Fruit fly (Drosophila melanogaster) whole organism, embryonic: ENCODE results near the gene Nepl14.

Source experiments
- B-H1 ChIP-seq: fragments of 200-800 bp; sonication (Bioruptor generic); IDR thresholded peaks from 3 replicates; pipeline ENCODE4 v1.3.6; 2022; ENCODE audit warnings: missing biosample characterization, missing genetic modification characterization
- BtbVII ChIP-seq: fragments of 200-800 bp; sonication (Bioruptor generic); optimal IDR thresholded peaks from 3 replicates; lab custom pipeline; 2017; ENCODE audit warnings: missing biosample characterization, mild to moderate bottlenecking, missing genetic modification characterization
- CG1024 ChIP-seq: fragments of 200-800 bp; sonication (Bioruptor generic); IDR thresholded peaks from 2 replicates; pipeline ENCODE4 v1.3.6; 2022; ENCODE audit warnings: missing biosample characterization, missing genetic modification characterization
- CG10565 ChIP-seq: fragments of 200-800 bp; sonication (Bioruptor generic); optimal IDR thresholded peaks from 3 replicates; lab custom pipeline; 2016; ENCODE audit warnings: missing biosample characterization, mild to moderate bottlenecking, missing genetic modification characterization
- CG12769 ChIP-seq: fragments of 200-800 bp; sonication (Bioruptor generic); optimal IDR thresholded peaks from 2 replicates; lab custom pipeline; 2019; ENCODE audit warnings: missing biosample characterization, mild to moderate bottlenecking, missing genetic modification characterization, moderate library complexity
- CG13775 ChIP-seq: fragments of 200-800 bp; sonication (Bioruptor generic); optimal IDR thresholded peaks from 3 replicates; lab custom pipeline; 2017; ENCODE audit warnings: missing biosample characterization, mild to moderate bottlenecking, missing genetic modification characterization
- CG1529 ChIP-seq: fragments of 200-800 bp; sonication (Bioruptor generic); optimal IDR thresholded peaks from 3 replicates; lab custom pipeline; 2018; ENCODE audit warnings: missing biosample characterization, missing genetic modification characterization
- CG17186 ChIP-seq: fragments of 200-800 bp; sonication (Bioruptor generic); optimal IDR thresholded peaks from 3 replicates; lab custom pipeline; 2017; ENCODE audit warnings: missing biosample characterization, missing genetic modification reagents, missing genetic modification characterization
- CG2678 ChIP-seq: fragments of 200-800 bp; sonication (Bioruptor generic); optimal IDR thresholded peaks from 3 replicates; lab custom pipeline; 2019; ENCODE audit warnings: missing biosample characterization, mild to moderate bottlenecking, missing genetic modification characterization, moderate library complexity
- CG2889 ChIP-seq: fragments of 200-800 bp; sonication (Bioruptor generic); IDR thresholded peaks from 3 replicates; pipeline ENCODE4 v1.3.6; 2022; ENCODE audit warnings: missing biosample characterization, missing genetic modification characterization
- CG30403 ChIP-seq: fragments of 200-800 bp; sonication (Bioruptor generic); optimal IDR thresholded peaks from 3 replicates; lab custom pipeline; 2016; ENCODE audit warnings: missing biosample characterization, missing genetic modification characterization
- CG3163 ChIP-seq: fragments of 200-800 bp; sonication (Bioruptor generic); optimal IDR thresholded peaks from 3 replicates; lab custom pipeline; 2016; ENCODE audit warnings: missing biosample characterization, missing genetic modification characterization
- CG3281 ChIP-seq: fragments of 200-800 bp; sonication (Bioruptor generic); optimal IDR thresholded peaks from 3 replicates; lab custom pipeline; 2017; ENCODE audit warnings: missing biosample characterization, mild to moderate bottlenecking, missing genetic modification characterization
- CG3838 ChIP-seq: fragments of 200-800 bp; sonication (Bioruptor generic); optimal IDR thresholded peaks from 3 replicates; lab custom pipeline; 2016; ENCODE audit warnings: missing biosample characterization, missing genetic modification characterization
- CG42726 ChIP-seq: fragments of 200-800 bp; sonication (Bioruptor generic); IDR thresholded peaks from 2 replicates; pipeline ENCODE4 v1.3.6; 2022; ENCODE audit warnings: missing biosample characterization, missing genetic modification characterization; ENCODE audit not compliant: partially characterized antibody
- CG4424 ChIP-seq: fragments of 200-800 bp; sonication (Bioruptor generic); optimal IDR thresholded peaks from 3 replicates; lab custom pipeline; 2016; ENCODE audit warnings: missing biosample characterization, missing genetic modification characterization
- CG6683 ChIP-seq: fragments of 200-800 bp; sonication (Bioruptor generic); optimal IDR thresholded peaks from 2 replicates; lab custom pipeline; 2017; ENCODE audit warnings: missing biosample characterization, mild to moderate bottlenecking, missing genetic modification characterization, missing genetic modification reagents
- CG6791 ChIP-seq: fragments of 200-800 bp; sonication (Bioruptor generic); IDR thresholded peaks from 3 replicates; pipeline ENCODE4 v1.3.6; 2022; ENCODE audit warnings: missing biosample characterization, missing genetic modification characterization; ENCODE audit not compliant: partially characterized antibody
- CG7786 ChIP-seq: fragments of 200-800 bp; sonication (Bioruptor generic); optimal IDR thresholded peaks from 2 replicates; lab custom pipeline; 2016; ENCODE audit warnings: missing biosample characterization, missing genetic modification characterization
- CG9797 ChIP-seq: fragments of 200-800 bp; sonication (Bioruptor generic); optimal IDR thresholded peaks from 3 replicates; lab custom pipeline; 2018; ENCODE audit warnings: missing biosample characterization, mild to moderate bottlenecking, missing genetic modification characterization
- CHES-1-like ChIP-seq: fragments of 200-800 bp; sonication (Bioruptor generic); optimal IDR thresholded peaks from 2 replicates; lab custom pipeline; 2016; ENCODE audit warnings: missing biosample characterization, missing genetic modification characterization
- Dek ChIP-seq: fragments of 200-800 bp; sonication (Bioruptor generic); optimal IDR thresholded peaks from 3 replicates; lab custom pipeline; 2019; ENCODE audit warnings: missing biosample characterization, mild to moderate bottlenecking, missing genetic modification characterization, moderate library complexity
- Dll ChIP-seq: fragments of 200-800 bp; sonication (Bioruptor generic); IDR thresholded peaks from 4 replicates; pipeline ENCODE4 v1.3.6; 2022; ENCODE audit warnings: missing biosample characterization, missing genetic modification characterization; ENCODE audit not compliant: partially characterized antibody
- Dp ChIP-seq: fragments of 200-800 bp; sonication (Bioruptor generic); optimal IDR thresholded peaks from 2 replicates; lab custom pipeline; 2018; ENCODE audit warnings: missing biosample characterization, mild to moderate bottlenecking, missing genetic modification characterization, moderate library complexity
- Drgx ChIP-seq: fragments of 200-800 bp; sonication (Bioruptor generic); IDR thresholded peaks from 2 replicates; pipeline ENCODE4 v1.3.6; 2022; ENCODE audit warnings: missing biosample characterization, missing genetic modification characterization
- E2f2 ChIP-seq: fragments of 200-800 bp; sonication (Bioruptor generic); IDR thresholded peaks from 2 replicates; pipeline ENCODE4 v1.3.6; 2022; ENCODE audit warnings: missing biosample characterization, missing genetic modification characterization
- H2.0 ChIP-seq: fragments of 200-800 bp; sonication (Bioruptor generic); IDR thresholded peaks from 2 replicates; pipeline ENCODE4 v1.3.6; 2022; ENCODE audit warnings: missing biosample characterization, missing genetic modification characterization
- HmgZ ChIP-seq: fragments of 200-800 bp; sonication (Bioruptor generic); optimal IDR thresholded peaks from 2 replicates; lab custom pipeline; 2018; ENCODE audit warnings: missing biosample characterization, mild to moderate bottlenecking, missing genetic modification characterization
- NC2β ChIP-seq: fragments of 200-800 bp; sonication (Bioruptor generic); optimal IDR thresholded peaks from 2 replicates; lab custom pipeline; 2016; ENCODE audit warnings: missing biosample characterization, missing genetic modification characterization
- Optix ChIP-seq: fragments of 200-800 bp; sonication (Bioruptor generic); IDR thresholded peaks from 3 replicates; pipeline ENCODE4 v1.3.6; 2022; ENCODE audit warnings: missing biosample characterization, missing genetic modification characterization
- Ravus ChIP-seq: fragments of 200-800 bp; sonication (Bioruptor generic); IDR thresholded peaks from 2 replicates; pipeline ENCODE4 v1.3.6; 2022; ENCODE audit warnings: missing biosample characterization, missing genetic modification characterization
- ato ChIP-seq: fragments of 200-800 bp; sonication (Bioruptor generic); IDR thresholded peaks from 2 replicates; pipeline ENCODE4 v1.3.6; 2022; ENCODE audit warnings: missing biosample characterization, missing genetic modification characterization; ENCODE audit not compliant: partially characterized antibody
- bigmax ChIP-seq: fragments of 200-800 bp; sonication (Bioruptor generic); optimal IDR thresholded peaks from 2 replicates; lab custom pipeline; 2018; ENCODE audit warnings: missing biosample characterization, mild to moderate bottlenecking, missing genetic modification characterization
- btn ChIP-seq: fragments of 200-800 bp; sonication (Bioruptor generic); optimal IDR thresholded peaks from 2 replicates; lab custom pipeline; 2016; ENCODE audit warnings: missing biosample characterization, missing genetic modification characterization
- cad ChIP-seq: fragments of >200 bp; optimal IDR thresholded peaks from 2 replicates; lab custom pipeline; 2017; ENCODE audit warnings: missing biosample characterization, missing genetic modification characterization
- cg ChIP-seq: fragments of 200-800 bp; sonication (Bioruptor generic); optimal IDR thresholded peaks from 3 replicates; lab custom pipeline; 2019; ENCODE audit warnings: missing biosample characterization, mild to moderate bottlenecking, missing genetic modification characterization, moderate library complexity
- chinmo ChIP-seq: fragments of 200-800 bp; sonication (Bioruptor generic); IDR thresholded peaks from 4 replicates; pipeline ENCODE4 v1.3.6; 2022; ENCODE audit warnings: missing biosample characterization, missing genetic modification characterization; ENCODE audit not compliant: partially characterized antibody
- crp ChIP-seq, 2 experiments: fragments of 200-800 bp; sonication (Bioruptor generic); optimal IDR thresholded peaks; 2 replicates in 1 of 2; 3 replicates in 1 of 2; lab custom pipeline; 2017; ENCODE audit warnings: missing biosample characterization in 2 of 2, missing genetic modification characterization in 2 of 2, mild to moderate bottlenecking in 1 of 2, moderate library complexity in 1 of 2
- lov ChIP-seq, 2 experiments: fragments of 200-800 bp in 1 of 2; fragments of >200 bp in 1 of 2; sonication (Bioruptor generic) in 1 of 2; IDR thresholded peaks in 1 of 2; optimal IDR thresholded peaks in 1 of 2; 2 replicates in 1 of 2; 3 replicates in 1 of 2; pipeline versions ENCODE4 v1.3.6 to Lab custom; 2017 to 2022; ENCODE audit warnings: missing biosample characterization in 1 of 2, missing genetic modification characterization in 1 of 2
- nau ChIP-seq: fragments of 200-800 bp; sonication (Bioruptor generic); optimal IDR thresholded peaks from 3 replicates; lab custom pipeline; 2017; ENCODE audit warnings: missing biosample characterization, mild to moderate bottlenecking, missing genetic modification characterization, missing genetic modification reagents
- nmo ChIP-seq: fragments of 200-800 bp; sonication (Bioruptor generic); optimal IDR thresholded peaks from 2 replicates; lab custom pipeline; 2018; ENCODE audit warnings: missing biosample characterization, mild to moderate bottlenecking, missing genetic modification characterization, moderate library complexity
- otp ChIP-seq: fragments of 200-800 bp; sonication (Bioruptor generic); IDR thresholded peaks from 3 replicates; pipeline ENCODE4, ENCODE4 v1.3.6; 2022; ENCODE audit warnings: missing biosample characterization, missing genetic modification characterization
- pnt ChIP-seq: fragments of 200-800 bp; sonication (Bioruptor generic); optimal IDR thresholded peaks from 3 replicates; lab custom pipeline; 2016; ENCODE audit warnings: missing biosample characterization, missing genetic modification characterization
- ro ChIP-seq: fragments of 200-800 bp; sonication (Bioruptor generic); IDR thresholded peaks from 2 replicates; pipeline ENCODE4 v1.3.6; 2022; ENCODE audit warnings: missing biosample characterization, missing genetic modification characterization
- shn ChIP-seq: fragments of 200-800 bp; sonication (Bioruptor generic); optimal IDR thresholded peaks from 3 replicates; lab custom pipeline; 2016; ENCODE audit warnings: missing biosample characterization, missing genetic modification characterization
- sob ChIP-seq: fragments of 200-800 bp; sonication (Bioruptor generic); IDR thresholded peaks from 2 replicates; pipeline ENCODE4 v1.3.6; 2022; ENCODE audit warnings: missing biosample characterization, missing genetic modification characterization
- toy ChIP-seq: fragments of 200-800 bp; sonication (Bioruptor generic); IDR thresholded peaks from 2 replicates; pipeline ENCODE4 v1.3.6; 2022; ENCODE audit warnings: missing biosample characterization, missing genetic modification characterization

The Nepl14 gene

DNA sequence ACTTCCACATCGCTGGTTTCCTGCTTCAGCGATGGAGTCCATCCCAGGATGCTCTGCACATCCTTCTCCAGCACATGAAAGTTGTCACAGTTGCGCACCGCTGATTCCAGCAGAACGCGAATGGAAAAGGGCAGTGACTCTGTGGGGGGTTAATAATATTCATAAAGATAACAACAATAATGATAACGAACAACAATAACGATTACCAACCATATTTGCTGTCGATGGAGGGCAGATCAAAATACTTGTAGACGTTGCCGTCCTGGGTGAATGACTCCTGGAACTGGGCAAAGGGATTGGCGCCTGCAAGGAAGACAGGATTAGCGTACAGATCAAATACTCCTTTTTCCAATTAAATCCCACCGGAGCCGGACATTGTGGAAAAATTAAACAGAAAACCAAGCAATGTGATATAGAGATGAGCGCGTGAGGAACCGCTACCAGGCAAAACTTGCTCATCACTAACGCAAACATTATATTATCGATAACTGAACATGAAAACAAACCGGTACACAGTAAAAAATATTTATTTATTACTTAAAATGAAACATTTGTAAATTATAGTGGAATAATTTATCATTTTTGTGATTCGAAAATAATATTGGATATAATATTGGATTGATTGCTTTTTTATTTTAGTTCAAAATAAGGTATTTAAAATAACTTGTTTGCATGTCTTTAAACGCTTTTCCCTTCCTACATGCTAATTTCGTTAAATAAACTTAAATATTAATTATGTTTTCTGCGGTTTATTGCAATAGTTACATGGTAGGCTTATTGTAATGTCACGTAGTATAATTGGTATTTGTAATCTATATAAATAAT, 39.1 kb downstream of the Nepl14 start, which contains the start of gene Irp-1A (continued):
- TF ChIP-seq pnt (GFP tag; lab: Kevin White, UChicago) (no peak), crp (GFP tag; optimal IDR thresholded peaks at IDR 0.05; lab: Kevin White, UChicago) (peak in 1 of 2 experiments; percentile 7), CHES-1-like (GFP tag; lab: Kevin White, UChicago) (peak; percentile 58), CG17186 (no peak), CG10565 (no peak), NC2β (GFP tag; lab: Kevin White, UChicago) (no peak), cg (GFP tag; lab: Kevin White, UChicago) (no peak), ro (GFP tag; lab: Robert Waterston, UW) (no peak), Dek (tag; lab: Kevin White, UChicago) (peak; percentile 80), btn (GFP tag; lab: Kevin White, UChicago) (no peak), CG30403 (GFP tag; lab: Kevin White, UChicago) (peak; percentile 79), toy (GFP tag; lab: Robert Waterston, UW) (0 out of 2 replicates have a peak, but pooled peaks have one; percentile 56), chinmo (peak; percentile 89; the same call in 3 of the 4 replicates)

dm6 chr3R:22720808-22721306, 42.7 kb downstream of the Nepl14 start, which contains the start of gene wge:
Gene wge (minus strand): TSS chr3R:22721150.
- TF ChIP-seq CG9797, result peak; percentile 65
- TF ChIP-seq CG2889 (GFP tag; lab: Robert Waterston, UW), result no peak
- TF ChIP-seq CG17186, result no peak
- TF ChIP-seq Drgx (GFP tag; lab: Robert Waterston, UW), result peak; percentile 40; the same call in 1 of the 2 replicates
- no peak for TF ChIP-seq CG3838 (GFP tag; lab: Kevin White, UChicago)
- no peak for TF ChIP-seq otp (GFP tag; lab: Robert Waterston, UW)
- TF ChIP-seq Dll (GFP tag; lab: Robert Waterston, UW), result peak; percentile 71; the same call in 3 of the 4 replicates
- TF ChIP-seq sob (GFP tag; lab: Robert Waterston, UW), result no peak
- TF ChIP-seq Optix (GFP tag; lab: Robert Waterston, UW), result no peak
- no peak for TF ChIP-seq CG4424 (GFP tag; lab: Kevin White, UChicago)
- TF ChIP-seq H2.0, result no peak
- no peak for TF ChIP-seq cad (GFP tag; lab: Kevin White, UChicago)
- TF ChIP-seq ato, result peak; percentile 84
- TF ChIP-seq Dp (GFP tag; lab: Kevin White, UChicago), result peak; percentile 94
- TF ChIP-seq nmo, result peak; percentile 21
- TF ChIP-seq CG12769, result no peak
- peak; percentile 1 for TF ChIP-seq CG2678
- TF ChIP-seq CG1024 (GFP tag; lab: Robert Waterston, UW), result no peak
- TF ChIP-seq E2f2, result peak; percentile 96
- no peak for TF ChIP-seq CG13775 (GFP tag; lab: Kevin White, UChicago)
- TF ChIP-seq CG6683 (GFP tag; lab: Kevin White, UChicago), result no peak
- no peak for TF ChIP-seq bigmax
- no peak for TF ChIP-seq Ravus
- TF ChIP-seq BtbVII, result no peak
- TF ChIP-seq nau (GFP tag; lab: Kevin White, UChicago), result no peak
- no peak for TF ChIP-seq lov (optimal IDR thresholded peaks at IDR 0.05; lab: Kevin White, UChicago)
- TF ChIP-seq lov (GFP tag; IDR thresholded peaks at IDR 0.05; lab: Robert Waterston, UW), result no peak
- no peak for TF ChIP-seq B-H1 (GFP tag; lab: Robert Waterston, UW)
- TF ChIP-seq CG42726, result no peak; the same call in 1 of the 2 replicates
- TF ChIP-seq CG3281 (GFP tag; lab: Kevin White, UChicago), result no peak
- peak; percentile 74 for TF ChIP-seq CG6791
- no peak for TF ChIP-seq shn (GFP tag; lab: Kevin White, UChicago)
- TF ChIP-seq CG3163 (GFP tag; lab: Kevin White, UChicago), result no peak
- TF ChIP-seq CG7786, result no peak
- TF ChIP-seq cg (GFP tag; lab: Kevin White, UChicago), result peak; percentile 57
- peak; percentile 22 for TF ChIP-seq HmgZ (tag; lab: Kevin White, UChicago)
- no peak for TF ChIP-seq CG1529 (GFP tag; lab: Kevin White, UChicago)
